Fruit fly (Drosophila melanogaster) whole organism, pupa: ENCODE measurements around the gene gt.

Source experiments
- CG34367 ChIP-seq: fragments of 200-800 bp; sonication (Bioruptor generic); optimal IDR thresholded peaks from 2 replicates; lab custom pipeline; 2018; ENCODE audit warnings: missing biosample characterization, mild to moderate bottlenecking, missing genetic modification characterization
- CG4496 ChIP-seq: fragments of 200-800 bp; sonication (Bioruptor generic); IDR thresholded peaks from 3 replicates; pipeline ENCODE4 v1.3.6; 2022; ENCODE audit warnings: missing biosample characterization, missing genetic modification characterization
- CG8159 ChIP-seq: fragments of 200-800 bp; sonication (Bioruptor generic); optimal IDR thresholded peaks from 3 replicates; lab custom pipeline; 2018; ENCODE audit warnings: missing biosample characterization, mild to moderate bottlenecking, missing genetic modification characterization, moderate library complexity
- CG8301 ChIP-seq: fragments of 200-800 bp; sonication (Bioruptor generic); optimal IDR thresholded peaks from 2 replicates; lab custom pipeline; 2018; ENCODE audit warnings: missing biosample characterization, mild to moderate bottlenecking, missing genetic modification characterization
- D1 ChIP-seq: fragments of 200-800 bp; sonication (Bioruptor generic); optimal IDR thresholded peaks from 2 replicates; lab custom pipeline; 2018; ENCODE audit warnings: missing biosample characterization, mild to moderate bottlenecking, missing genetic modification characterization, moderate library complexity
- EcR ChIP-seq: fragments of 200-800 bp; sonication (Bioruptor generic); optimal IDR thresholded peaks from 3 replicates; lab custom pipeline; 2019; ENCODE audit warnings: missing biosample characterization, missing genetic modification characterization, mild to moderate bottlenecking, moderate library complexity, missing genetic modification reagents
- Ets98B ChIP-seq: fragments of 200-800 bp; sonication (Bioruptor generic); IDR thresholded peaks from 2 replicates; pipeline ENCODE4 v1.3.6; 2022; ENCODE audit warnings: missing biosample characterization, missing genetic modification characterization
- Pif1A ChIP-seq: fragments of 200-800 bp; sonication (Bioruptor generic); optimal IDR thresholded peaks from 3 replicates; lab custom pipeline; 2016; ENCODE audit warnings: missing biosample characterization, missing genetic modification characterization
- Pif1B ChIP-seq: fragments of 200-800 bp; sonication (Bioruptor generic); optimal IDR thresholded peaks from 3 replicates; lab custom pipeline; 2016; ENCODE audit warnings: missing biosample characterization, missing genetic modification characterization
- fd96Ca ChIP-seq: fragments of 200-800 bp; sonication (Bioruptor generic); IDR thresholded peaks from 3 replicates; pipeline ENCODE4 v1.3.6; 2022; ENCODE audit warnings: missing biosample characterization, missing genetic modification characterization

dm6 chrX:2428903-2429302, at the start of gene gt:
- no peak for TF ChIP-seq CG34367 (tag; lab: Kevin White, UChicago)
- TF ChIP-seq Ets98B, result no peak
- no peak for TF ChIP-seq EcR
- no peak for TF ChIP-seq CG4496
- no peak for TF ChIP-seq D1 (tag; lab: Kevin White, UChicago)
- no peak for TF ChIP-seq CG8159 (tag; lab: Kevin White, UChicago)
- no peak for TF ChIP-seq Pif1A
- TF ChIP-seq fd96Ca (GFP tag; lab: Robert Waterston, UW), result no peak
- TF ChIP-seq CG8301 (tag; lab: Kevin White, UChicago), result no peak
- no peak for TF ChIP-seq Pif1B
